Fruit fly (Drosophila melanogaster) whole organism, embryonic: ENCODE data around the gene Tlk.

Source experiments
- Blimp-1 ChIP-seq: fragments of 200-800 bp; sonication (Bioruptor generic); optimal IDR thresholded peaks from 3 replicates; lab custom pipeline; 2018; ENCODE audit warnings: missing biosample characterization, missing genetic modification characterization, mild to moderate bottlenecking, moderate library complexity, missing genetic modification reagents
- CG14014 ChIP-seq: fragments of 200-800 bp; sonication (Bioruptor generic); IDR thresholded peaks from 2 replicates; pipeline ENCODE4 v1.3.6; 2022; ENCODE audit warnings: missing biosample characterization, missing genetic modification characterization
- CG15073 ChIP-seq: fragments of 200-800 bp; sonication (Bioruptor generic); optimal IDR thresholded peaks from 2 replicates; lab custom pipeline; 2016; ENCODE audit warnings: missing biosample characterization, missing genetic modification characterization
- CG3281 ChIP-seq: fragments of 200-800 bp; sonication (Bioruptor generic); optimal IDR thresholded peaks from 3 replicates; lab custom pipeline; 2017; ENCODE audit warnings: missing biosample characterization, mild to moderate bottlenecking, missing genetic modification characterization
- CG5953 ChIP-seq: fragments of 200-800 bp; sonication (Bioruptor generic); IDR thresholded peaks from 2 replicates; pipeline ENCODE4 v1.3.6; 2022; ENCODE audit warnings: missing biosample characterization, missing genetic modification characterization
- HLH4C ChIP-seq: fragments of 200-800 bp; sonication (Bioruptor generic); IDR thresholded peaks from 3 replicates; pipeline ENCODE4 v1.3.6; 2022; ENCODE audit warnings: missing biosample characterization, missing genetic modification characterization; ENCODE audit not compliant: partially characterized antibody
- Lpt ChIP-seq: fragments of >200 bp; optimal IDR thresholded peaks from 2 replicates; lab custom pipeline; 2018; ENCODE audit warnings: missing biosample characterization, missing genetic modification characterization
- Nf-YB ChIP-seq: fragments of 200-800 bp; sonication (Bioruptor generic); optimal IDR thresholded peaks from 3 replicates; lab custom pipeline; 2019; ENCODE audit warnings: missing biosample characterization, mild to moderate bottlenecking, missing genetic modification characterization, moderate library complexity
- Oli ChIP-seq: fragments of 200-800 bp; sonication (Bioruptor generic); optimal IDR thresholded peaks from 2 replicates; lab custom pipeline; 2018; ENCODE audit warnings: missing biosample characterization, mild to moderate bottlenecking, missing genetic modification characterization, moderate library complexity
- Sox102F ChIP-seq: fragments of 200-800 bp; sonication (Bioruptor generic); optimal IDR thresholded peaks from 2 replicates; lab custom pipeline; 2018; ENCODE audit warnings: missing biosample characterization, mild to moderate bottlenecking, missing genetic modification characterization, moderate library complexity
- gt ChIP-seq: fragments of 200-800 bp; sonication (Bioruptor generic); IDR thresholded peaks from 2 replicates; pipeline ENCODE4 v1.3.6; 2022; ENCODE audit warnings: missing biosample characterization, missing genetic modification characterization
- pita ChIP-seq: fragments of 200-800 bp; sonication (Bioruptor generic); optimal IDR thresholded peaks from 2 replicates; lab custom pipeline; 2017; ENCODE audit warnings: missing biosample characterization, mild to moderate bottlenecking, missing genetic modification characterization

DNA sequence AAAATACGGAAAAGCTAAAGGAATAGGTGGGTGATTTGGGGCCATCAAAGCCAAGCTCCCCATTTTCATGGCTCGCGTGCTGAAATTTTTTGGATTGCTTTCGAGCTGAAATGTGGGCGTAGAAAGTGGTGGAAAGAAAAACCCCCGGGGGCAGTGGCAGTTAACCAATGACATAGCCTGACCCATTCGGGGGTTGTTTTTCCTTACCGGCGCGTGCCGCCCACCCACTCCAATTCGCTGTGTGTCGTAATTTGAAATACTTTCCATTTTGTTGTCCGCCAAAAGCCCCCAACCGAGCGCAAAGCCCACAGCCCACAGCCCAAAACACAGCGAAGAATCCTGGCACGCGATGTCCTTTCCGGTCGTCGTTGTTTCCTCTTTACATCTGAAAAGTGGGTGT is 88.7 kb downstream of the Tlk start:
- no peak for TF ChIP-seq CG3281 (GFP tag; lab: Kevin White, UChicago)
- no peak for TF ChIP-seq CG15073 (GFP tag; lab: Kevin White, UChicago)
- no peak for TF ChIP-seq Sox102F (GFP tag; lab: Kevin White, UChicago)
- no peak for TF ChIP-seq CG14014 (GFP tag; lab: Robert Waterston, UW)
- TF ChIP-seq pita (GFP tag; lab: Kevin White, UChicago) = no peak
- no peak for TF ChIP-seq HLH4C (GFP tag; lab: Robert Waterston, UW)
- TF ChIP-seq gt = no peak
- no peak for TF ChIP-seq CG5953 (GFP tag; lab: Robert Waterston, UW)
- TF ChIP-seq Lpt (GFP tag; lab: Kevin White, UChicago) = no peak
- TF ChIP-seq Oli (tag; lab: Kevin White, UChicago) = no peak
- TF ChIP-seq Blimp-1 (GFP tag; lab: Kevin White, UChicago) = no peak
- peak; percentile 88 for TF ChIP-seq Nf-YB (GFP tag; lab: Kevin White, UChicago)
